Worm (Caenorhabditis elegans) whole organism, L2 larva: ENCODE measurements around the gene T22H9.1.

Source experiments
- aly-2 ChIP-seq: fragments of 150-350 bp; optimal IDR thresholded peaks from 2 replicates; lab custom pipeline; 2014; ENCODE audit warnings: missing biosample characterization, missing genetic modification characterization
- ceh-82 ChIP-seq: fragments of 150-350 bp; optimal IDR thresholded peaks from 2 replicates; lab custom pipeline; 2014; ENCODE audit warnings: missing biosample characterization, missing genetic modification characterization
- nhr-11 ChIP-seq: fragments of 150-350 bp; optimal IDR thresholded peaks from 2 replicates; lab custom pipeline; 2014; ENCODE audit warnings: missing biosample characterization, missing genetic modification characterization
- nhr-25 ChIP-seq: fragments of 150-350 bp; sonication (generic microtip); optimal IDR thresholded peaks from 3 replicates; lab custom pipeline; 2014; ENCODE audit warnings: missing biosample characterization, missing genetic modification characterization
- ztf-11 ChIP-seq: sonication (generic microtip); optimal IDR thresholded peaks from 2 replicates; lab custom pipeline; 2017; ENCODE audit warnings: missing biosample characterization, missing genetic modification characterization

- no peak for TF ChIP-seq ztf-11 (tag; lab: Kevin White, UChicago)
- no peak for TF ChIP-seq nhr-11 (tag; lab: Kevin White, UChicago)
- no peak for TF ChIP-seq ceh-82
- no peak for TF ChIP-seq nhr-25 (tag; lab: Kevin White, UChicago)
- TF ChIP-seq aly-2 (tag; lab: Kevin White, UChicago), result no peak
Measured at ce11 chrV:403028-403427, 43.5 kb downstream of the T22H9.1 start, which contains the start of gene srh-62.
